Fruit fly (Drosophila melanogaster): ENCODE results near the gene comt.

Gene comt

dm6 chrX:13258757-13259067 is at the start of gene comt (continued):
- no peak for TF ChIP-seq sc (optimal IDR thresholded peaks at IDR 0.05)
- TF ChIP-seq sc (GFP tag; optimal IDR thresholded peaks at IDR 0.05): peak; percentile 31
- TF ChIP-seq Hr3 (GFP tag; optimal IDR thresholded peaks at IDR 0.05): peak; percentile 56
- no peak for TF ChIP-seq gsb-n (tag; optimal IDR thresholded peaks at IDR 0.05)
- peak; percentile 63; the same call in 1 of the 2 replicates for TF ChIP-seq Xrp1 (GFP tag; IDR thresholded peaks at IDR 0.05)
- peak; percentile 51; the same call in 1 of the 2 replicates for TF ChIP-seq stc (GFP tag; IDR thresholded peaks at IDR 0.05)
- peak; percentile 62 for TF ChIP-seq tgo (GFP tag; IDR thresholded peaks at IDR 0.05)
- peak; percentile 73 for TF ChIP-seq CG17829 (tag; optimal IDR thresholded peaks at IDR 0.05)
- no peak for TF ChIP-seq CG16863 (GFP tag; optimal IDR thresholded peaks at IDR 0.05)
- TF ChIP-seq CG4424 (GFP tag; optimal IDR thresholded peaks at IDR 0.05): peak; percentile 64
- peak; percentile 62 for TF ChIP-seq az2 (GFP tag; optimal IDR thresholded peaks at IDR 0.05)
- no peak for TF ChIP-seq Hey (tag; optimal IDR thresholded peaks at IDR 0.05)
- TF ChIP-seq lmd (GFP tag; IDR thresholded peaks at IDR 0.05): peak; percentile 19; the same call in 1 of the 2 replicates
- no peak for TF ChIP-seq CG14965 (GFP tag; optimal IDR thresholded peaks at IDR 0.05; ENCODE audit: borderline replicate concordance)
- TF ChIP-seq Lhr (GFP tag; optimal IDR thresholded peaks at IDR 0.05): no peak
- peak; percentile 26 for TF ChIP-seq CG2875 (GFP tag; optimal IDR thresholded peaks at IDR 0.05)
- no peak for TF ChIP-seq danr (GFP tag; IDR thresholded peaks at IDR 0.05)
- TF ChIP-seq CG7928 (GFP tag; optimal IDR thresholded peaks at IDR 0.05): peak; percentile 79
- TF ChIP-seq Dp (GFP tag; optimal IDR thresholded peaks at IDR 0.05): peak; percentile 32
- no peak for TF ChIP-seq hbn (GFP tag; IDR thresholded peaks at IDR 0.05; ENCODE audit: partially characterized antibody)
- TF ChIP-seq Kr (GFP tag; optimal IDR thresholded peaks at IDR 0.05): no peak
- TF ChIP-seq crc (GFP tag; optimal IDR thresholded peaks at IDR 0.05): no peak
- TF ChIP-seq CG34376 (GFP tag; optimal IDR thresholded peaks at IDR 0.05): no peak
- no peak for TF ChIP-seq Camta (GFP tag; optimal IDR thresholded peaks at IDR 0.05)
- TF ChIP-seq YL-1 (GFP tag; optimal IDR thresholded peaks at IDR 0.05): no peak
- TF ChIP-seq fd96Cb (tag; optimal IDR thresholded peaks at IDR 0.05): peak; percentile 52
- TF ChIP-seq CG6254 (GFP tag; optimal IDR thresholded peaks at IDR 0.05): peak; percentile 63
- 0 out of 2 replicates have a peak, but pooled peaks have one; percentile 18 for TF ChIP-seq bowl (GFP tag; IDR thresholded peaks at IDR 0.05)
- no peak for TF ChIP-seq zfh2 (GFP tag; optimal IDR thresholded peaks at IDR 0.05)
- TF ChIP-seq CG3281 (GFP tag; optimal IDR thresholded peaks at IDR 0.05): peak; percentile 62
- no peak for TF ChIP-seq schlank (tag; optimal IDR thresholded peaks at IDR 0.05)
- TF ChIP-seq pfk (GFP tag; optimal IDR thresholded peaks at IDR 0.05): no peak
- TF ChIP-seq p53 (GFP tag; optimal IDR thresholded peaks at IDR 0.05): no peak
- 0 out of 2 replicates have a peak, but pooled peaks have one; percentile 41 for TF ChIP-seq bbx (GFP tag; IDR thresholded peaks at IDR 0.05; ENCODE audit: partially characterized antibody)
- no peak for TF ChIP-seq CG8089 (GFP tag; optimal IDR thresholded peaks at IDR 0.05)
- peak in 1 of 2 experiments; percentile 8 for TF ChIP-seq insv (GFP tag; optimal IDR thresholded peaks at IDR 0.05)
- no peak for TF ChIP-seq sd (tag; optimal IDR thresholded peaks at IDR 0.05)
- TF ChIP-seq Hr78 (GFP tag; optimal IDR thresholded peaks at IDR 0.05): no peak
- TF ChIP-seq HLH54F (GFP tag; optimal IDR thresholded peaks at IDR 0.05): no peak
- TF ChIP-seq CG13775 (GFP tag; optimal IDR thresholded peaks at IDR 0.05): peak; percentile 73
- TF ChIP-seq CG33557 (GFP tag; optimal IDR thresholded peaks at IDR 0.05): peak; percentile 64
- TF ChIP-seq exex (tag; optimal IDR thresholded peaks at IDR 0.05): no peak
- no peak for TF ChIP-seq NFAT (GFP tag; IDR thresholded peaks at IDR 0.05)
- TF ChIP-seq pzg (GFP tag; optimal IDR thresholded peaks at IDR 0.05): no peak
- TF ChIP-seq zen2 (GFP tag; IDR thresholded peaks at IDR 0.05; ENCODE audit: partially characterized antibody): no peak
- TF ChIP-seq grn (GFP tag; optimal IDR thresholded peaks at IDR 0.05): no peak
- TF ChIP-seq fd64A (GFP tag; optimal IDR thresholded peaks at IDR 0.05): no peak
- TF ChIP-seq Tbp (GFP tag; optimal IDR thresholded peaks at IDR 0.05): no peak
- TF ChIP-seq Bdp1 (GFP tag; optimal IDR thresholded peaks at IDR 0.05): no peak
- no peak for TF ChIP-seq CG2129 (GFP tag; IDR thresholded peaks at IDR 0.05; ENCODE audit: partially characterized antibody)
- peak; percentile 48; the same call in 1 of the 2 replicates for TF ChIP-seq CG14441 (GFP tag; IDR thresholded peaks at IDR 0.05)
